Worm (Caenorhabditis elegans): ENCODE data around the gene nhr-197.

nhr-197 gene

ce11 chrV:15666718-15667117 is 21.0 kb upstream of the nhr-197 start:
- peak; percentile 50; the same call in 1 of the 2 replicates for TF ChIP-seq pha-4 (GFP tag; IDR thresholded peaks at IDR 0.05)
- no peak for TF ChIP-seq pha-4 (tag; optimal IDR thresholded peaks at IDR 0.05)
- no peak for TF ChIP-seq F37D6.2 (tag; optimal IDR thresholded peaks at IDR 0.05)
- no peak for TF ChIP-seq nhr-11 (tag; optimal IDR thresholded peaks at IDR 0.05)
- TF ChIP-seq zfp-3 (GFP tag; conservative IDR thresholded peaks at IDR 0.05) = no peak
- no peak for TF ChIP-seq fos-1 (tag; optimal IDR thresholded peaks at IDR 0.05)
- TF ChIP-seq fkh-10 (GFP tag; optimal IDR thresholded peaks at IDR 0.05) = no peak
- TF ChIP-seq lin-38 (GFP tag; IDR thresholded peaks at IDR 0.05) = no peak
- no peak for TF ChIP-seq nhr-25 (tag; optimal IDR thresholded peaks at IDR 0.05; ENCODE audit: borderline replicate concordance, insufficient read depth)
- no peak for TF ChIP-seq egl-27 (tag; optimal IDR thresholded peaks at IDR 0.05)
- TF ChIP-seq spr-1 (tag; optimal IDR thresholded peaks at IDR 0.05) = no peak
- TF ChIP-seq ama-1 (optimal IDR thresholded peaks at IDR 0.05) = no peak
- peak; percentile 70 for TF ChIP-seq nhr-102 (tag; optimal IDR thresholded peaks at IDR 0.05)
- no peak for TF ChIP-seq snpc-4 (tag; optimal IDR thresholded peaks at IDR 0.05)
- no peak for TF ChIP-seq vab-7 (GFP tag; IDR thresholded peaks at IDR 0.05)
- TF ChIP-seq lin-29 (GFP tag; IDR thresholded peaks at IDR 0.05) = no peak
- no peak for TF ChIP-seq spr-3 (GFP tag; optimal IDR thresholded peaks at IDR 0.05)
- TF ChIP-seq nhr-111 (GFP tag; optimal IDR thresholded peaks at IDR 0.05) = no peak
- TF ChIP-seq duxl-1 (tag; optimal IDR thresholded peaks at IDR 0.05; ENCODE audit: poor library complexity) = no peak
- no peak for TF ChIP-seq F26F4.8 (GFP tag; conservative IDR thresholded peaks at IDR 0.05)
- peak; percentile 82 for TF ChIP-seq nhr-77 (tag; optimal IDR thresholded peaks at IDR 0.05)
- no peak for TF ChIP-seq lir-3 (tag; optimal IDR thresholded peaks at IDR 0.05)
- TF ChIP-seq nhr-6 (tag; optimal IDR thresholded peaks at IDR 0.05) = no peak
- TF ChIP-seq daf-16 (GFP tag; optimal IDR thresholded peaks at IDR 0.05) = peak in 1 of 2 experiments; percentile 77
- TF ChIP-seq daf-16 (tag; optimal IDR thresholded peaks at IDR 0.05) = peak; percentile 99
- TF ChIP-seq tra-1 (GFP tag; IDR thresholded peaks at IDR 0.05) = peak; percentile 74
- no peak for TF ChIP-seq ceh-62 (tag; optimal IDR thresholded peaks at IDR 0.05)
- peak; percentile 99 for TF ChIP-seq dmd-6 (GFP tag; IDR thresholded peaks at IDR 0.05)
- TF ChIP-seq nhr-237 (tag; optimal IDR thresholded peaks at IDR 0.05) = no peak
- no peak for TF ChIP-seq ztf-7 (tag; optimal IDR thresholded peaks at IDR 0.05)
- no peak for TF ChIP-seq ceh-44 (GFP tag; IDR thresholded peaks at IDR 0.05)
- peak; percentile 96 for TF ChIP-seq hlh-11 (tag; optimal IDR thresholded peaks at IDR 0.05)
- TF ChIP-seq zip-11 (GFP tag; IDR thresholded peaks at IDR 0.05) = no peak
- TF ChIP-seq tag-97 (GFP tag; IDR thresholded peaks at IDR 0.05) = no peak
- TF ChIP-seq ces-1 (GFP tag; optimal IDR thresholded peaks at IDR 0.05) = no peak
- peak; percentile 96 for TF ChIP-seq dve-1 (tag; optimal IDR thresholded peaks at IDR 0.05; ENCODE audit: insufficient read depth)
- TF ChIP-seq php-3 (GFP tag; IDR thresholded peaks at IDR 0.05) = peak; percentile 63; the same call in 1 of the 2 replicates
- TF ChIP-seq saeg-2 (GFP tag; IDR thresholded peaks at IDR 0.05) = 0 out of 2 replicates have a peak, but pooled peaks have one; percentile 27
- TF ChIP-seq Y75B8A.6 (GFP tag; IDR thresholded peaks at IDR 0.05) = no peak
- no peak for TF ChIP-seq skn-1 (tag; optimal IDR thresholded peaks at IDR 0.05)
- TF ChIP-seq ceh-20 (GFP tag; IDR thresholded peaks at IDR 0.05) = no peak
- no peak for TF ChIP-seq ZK546.5 (tag; optimal IDR thresholded peaks at IDR 0.05)
- no peak for TF ChIP-seq aly-2 (tag; optimal IDR thresholded peaks at IDR 0.05)
- TF ChIP-seq attf-4 (tag; optimal IDR thresholded peaks at IDR 0.05) = no peak
- TF ChIP-seq lin-1 (GFP tag; IDR thresholded peaks at IDR 0.05) = 0 out of 2 replicates have a peak, but pooled peaks have one; percentile 47
- no peak for TF ChIP-seq madf-9 (GFP tag; conservative IDR thresholded peaks at IDR 0.05)
- no peak for TF ChIP-seq nhr-42 (GFP tag; IDR thresholded peaks at IDR 0.05)
- TF ChIP-seq mdl-1 (tag; optimal IDR thresholded peaks at IDR 0.05) = peak in 1 of 2 experiments; percentile 72
- no peak for TF ChIP-seq sdz-12 (GFP tag; optimal IDR thresholded peaks at IDR 0.05)
- TF ChIP-seq nhr-76 (tag; optimal IDR thresholded peaks at IDR 0.05) = no peak
- no peak for TF ChIP-seq D1046.2 (GFP tag; IDR thresholded peaks at IDR 0.05)
- TF ChIP-seq R02D3.7 (tag; optimal IDR thresholded peaks at IDR 0.05) = no peak
- no peak for TF ChIP-seq mxl-2 (GFP tag; conservative IDR thresholded peaks at IDR 0.05)
